Worm (Caenorhabditis elegans): ENCODE measurements around the gene vha-20.

- no peak for TF ChIP-seq ets-4 (GFP tag; optimal IDR thresholded peaks at IDR 0.05)
- TF ChIP-seq chd-7 (tag; optimal IDR thresholded peaks at IDR 0.05): no peak
- TF ChIP-seq snpc-3.4 (tag; optimal IDR thresholded peaks at IDR 0.05): no peak
- TF ChIP-seq F22D6.2 (tag; optimal IDR thresholded peaks at IDR 0.05): no peak
- no peak for TF ChIP-seq efl-1 (GFP tag; optimal IDR thresholded peaks at IDR 0.05)
- TF ChIP-seq snpc-4 (GFP tag; optimal IDR thresholded peaks at IDR 0.05): no peak
- TF ChIP-seq snpc-4 (tag; optimal IDR thresholded peaks at IDR 0.05): no peak
Observed at ce11 chrX:14165156-14165555, 850 bp upstream of the vha-20 start.

Data from whole organism, young adult.